Worm (Caenorhabditis elegans) whole organism, young adult: Measurements from ENCODE around the gene nas-1.

Experiments used
- B0019.2 ChIP-seq: fragments of 200-800 bp; sonication (Bioruptor generic); conservative IDR thresholded peaks from 2 replicates; pipeline ENCODE4 v1.3.6; 2022; ENCODE audit warnings: missing genetic modification reagents, missing genetic modification characterization, missing compliant biosample characterization
- B0336.3 ChIP-seq: fragments of 200-800 bp; sonication (Bioruptor generic); IDR thresholded peaks from 2 replicates; pipeline ENCODE4 v1.3.6; 2022; ENCODE audit warnings: missing genetic modification characterization, missing compliant biosample characterization
- F10E7.11 ChIP-seq: sonication (generic microtip); optimal IDR thresholded peaks from 2 replicates; lab custom pipeline; 2017; ENCODE audit warnings: mild to moderate bottlenecking, missing genetic modification characterization, moderate library complexity, missing compliant biosample characterization
- F55B11.4 ChIP-seq: sonication (generic microtip); optimal IDR thresholded peaks from 2 replicates; lab custom pipeline; 2016; ENCODE audit warnings: missing compliant biosample characterization, missing genetic modification characterization, borderline replicate concordance; ENCODE audit not compliant: insufficient read depth
- K11D2.4 ChIP-seq: fragments of 200-800 bp; sonication (Bioruptor generic); IDR thresholded peaks from 2 replicates; pipeline ENCODE4 v1.3.6; 2022; ENCODE audit warnings: missing genetic modification reagents, missing genetic modification characterization, missing compliant biosample characterization
- atf-7 ChIP-seq: sonication (generic microtip); optimal IDR thresholded peaks from 2 replicates; lab custom pipeline; 2017; ENCODE audit warnings: mild to moderate bottlenecking, missing genetic modification characterization, missing compliant biosample characterization
- ceh-58 ChIP-seq: fragments of 200-800 bp; sonication (Bioruptor generic); IDR thresholded peaks from 2 replicates; pipeline ENCODE4 v1.3.6; 2022; ENCODE audit warnings: missing genetic modification characterization, missing compliant biosample characterization
- dpl-1 ChIP-seq: fragments of 150-350 bp; optimal IDR thresholded peaks from 2 replicates; lab custom pipeline; 2014; ENCODE audit warnings: missing biosample characterization, missing genetic modification reagents, missing genetic modification characterization
- let-526 ChIP-seq: fragments of 200-800 bp; sonication (Bioruptor generic); IDR thresholded peaks from 2 replicates; pipeline ENCODE4 v1.3.6; 2022; ENCODE audit warnings: missing genetic modification reagents, missing genetic modification characterization, missing compliant biosample characterization
- lin-26 ChIP-seq: fragments of 200-800 bp; sonication (Bioruptor generic); IDR thresholded peaks from 2 replicates; pipeline ENCODE4 v1.3.6; 2022; ENCODE audit warnings: missing genetic modification reagents, missing genetic modification characterization, missing compliant biosample characterization
- snpc-4 ChIP-seq, 5 experiments: fragments of 150-350 bp in 1 of 5; sonication (generic microtip) in 4 of 5; optimal IDR thresholded peaks; 2 replicates each; lab custom pipeline; 2014 to 2018; ENCODE audit warnings: missing genetic modification characterization in 5 of 5, missing biosample characterization in 3 of 5, antibody characterized with exemption in 2 of 5, mild to moderate bottlenecking in 2 of 5, missing compliant biosample characterization in 2 of 5, missing genotype in 2 of 5, moderate library complexity in 2 of 5, missing genetic modification reagents in 1 of 5
- ztf-28 ChIP-seq: fragments of 200-800 bp; sonication (Bioruptor generic); IDR thresholded peaks from 2 replicates; pipeline ENCODE4 v1.3.6; 2022; ENCODE audit warnings: missing genetic modification reagents, missing genetic modification characterization, missing compliant biosample characterization

ce11 chrIII:13429668-13430067, 24.1 kb downstream of the nas-1 start, which contains the start of gene bli-5:
- TF ChIP-seq let-526 (no peak), lin-26 (GFP tag; lab: Robert Waterston, UW) (no peak), K11D2.4 (GFP tag; lab: Robert Waterston, UW) (no peak), snpc-4 (GFP tag; optimal IDR thresholded peaks at IDR 0.05; lab: Kevin White, UChicago) (no peak), snpc-4 (tag; optimal IDR thresholded peaks at IDR 0.05; lab: Kevin White, UChicago) (no peak), F10E7.11 (tag; lab: Kevin White, UChicago) (no peak), dpl-1 (GFP tag; lab: Kevin White, UChicago) (no peak), atf-7 (tag; lab: Kevin White, UChicago) (no peak), F55B11.4 (tag; lab: Kevin White, UChicago) (no peak), ztf-28 (GFP tag; lab: Robert Waterston, UW) (no peak), ceh-58 (GFP tag; lab: Robert Waterston, UW) (no peak), B0019.2 (no peak), B0336.3 (GFP tag; lab: Robert Waterston, UW) (no peak)
